Fruit fly (Drosophila melanogaster) whole organism, prepupa: Measurements from ENCODE around the gene CG17806.

Experiments used
- CG10631 ChIP-seq: fragments of 200-800 bp; sonication (Bioruptor generic); optimal IDR thresholded peaks from 2 replicates; lab custom pipeline; 2016; ENCODE audit warnings: missing biosample characterization, missing genetic modification characterization
- CG10669 ChIP-seq: fragments of 200-800 bp; sonication (Bioruptor generic); optimal IDR thresholded peaks from 3 replicates; lab custom pipeline; 2018; ENCODE audit warnings: missing biosample characterization, mild to moderate bottlenecking, missing genetic modification characterization, moderate library complexity
- CG11762 ChIP-seq: fragments of 200-800 bp; sonication (Bioruptor generic); optimal IDR thresholded peaks from 3 replicates; lab custom pipeline; 2016; ENCODE audit warnings: missing biosample characterization, missing genetic modification characterization; ENCODE audit not compliant: insufficient read depth
- CG15336 ChIP-seq: fragments of 200-800 bp; sonication (Bioruptor generic); IDR thresholded peaks from 2 replicates; pipeline ENCODE4 v1.3.6; 2022; ENCODE audit warnings: missing biosample characterization, missing genetic modification characterization
- CG1621 ChIP-seq: fragments of 200-800 bp; sonication (Bioruptor generic); optimal IDR thresholded peaks from 3 replicates; lab custom pipeline; 2018; ENCODE audit warnings: missing biosample characterization, mild to moderate bottlenecking, missing genetic modification characterization
- CG16779 ChIP-seq: fragments of 200-800 bp; sonication (Bioruptor generic); optimal IDR thresholded peaks from 3 replicates; lab custom pipeline; 2017; ENCODE audit warnings: missing biosample characterization, mild to moderate bottlenecking, missing genetic modification characterization
- CG3032 ChIP-seq: fragments of 200-800 bp; optimal IDR thresholded peaks from 2 replicates; lab custom pipeline; 2019; ENCODE audit warnings: missing biosample characterization, mild to moderate bottlenecking, missing genetic modification characterization, moderate library complexity
- CG31627 ChIP-seq: fragments of 200-800 bp; sonication (Bioruptor generic); optimal IDR thresholded peaks from 3 replicates; lab custom pipeline; 2016; ENCODE audit warnings: missing biosample characterization, missing genetic modification characterization
- CG32006 ChIP-seq: fragments of 200-800 bp; sonication (Bioruptor generic); optimal IDR thresholded peaks from 3 replicates; lab custom pipeline; 2017; ENCODE audit warnings: missing biosample characterization, mild to moderate bottlenecking, missing genetic modification characterization
- CG3919 ChIP-seq: fragments of 200-800 bp; sonication (Bioruptor generic); optimal IDR thresholded peaks from 3 replicates; lab custom pipeline; 2016; ENCODE audit warnings: missing biosample characterization, missing genetic modification characterization
- CG4318 ChIP-seq: fragments of 200-800 bp; sonication (Bioruptor generic); optimal IDR thresholded peaks from 3 replicates; lab custom pipeline; 2017; ENCODE audit warnings: missing biosample characterization, mild to moderate bottlenecking, missing genetic modification characterization
- CG6854 ChIP-seq: fragments of 200-800 bp; sonication (Bioruptor generic); optimal IDR thresholded peaks from 2 replicates; lab custom pipeline; 2017; ENCODE audit warnings: missing biosample characterization, mild to moderate bottlenecking, missing genetic modification characterization
- CG7368 ChIP-seq: fragments of 200-800 bp; sonication (Bioruptor generic); optimal IDR thresholded peaks from 3 replicates; lab custom pipeline; 2016; ENCODE audit warnings: missing biosample characterization, missing genetic modification characterization
- CG8119 ChIP-seq: fragments of 200-800 bp; sonication (Bioruptor generic); IDR thresholded peaks from 3 replicates; pipeline ENCODE4 v1.3.6; 2022; ENCODE audit warnings: missing biosample characterization, missing genetic modification characterization
- CG8319 ChIP-seq: fragments of 200-800 bp; sonication (Bioruptor generic); optimal IDR thresholded peaks from 3 replicates; lab custom pipeline; 2016; ENCODE audit warnings: missing biosample characterization, missing genetic modification characterization
- CG8632 ChIP-seq: fragments of 200-800 bp; sonication (Bioruptor generic); optimal IDR thresholded peaks from 3 replicates; lab custom pipeline; 2016; ENCODE audit warnings: missing biosample characterization, missing genetic modification characterization
- Eip75B ChIP-seq: fragments of 200-800 bp; sonication (Bioruptor generic); optimal IDR thresholded peaks from 3 replicates; lab custom pipeline; 2016; ENCODE audit warnings: missing biosample characterization, missing genetic modification characterization
- Eip78C ChIP-seq: fragments of 200-800 bp; sonication (Bioruptor generic); peaks from one replicate; lab custom pipeline; 2016; ENCODE audit warnings: missing biosample characterization, missing genetic modification characterization
- Ets21C ChIP-seq: fragments of 200-800 bp; sonication (Bioruptor generic); optimal IDR thresholded peaks from 3 replicates; lab custom pipeline; 2016; ENCODE audit warnings: missing biosample characterization, missing genetic modification characterization
- Ets96B ChIP-seq: fragments of 200-800 bp; optimal IDR thresholded peaks from 2 replicates; lab custom pipeline; 2019; ENCODE audit warnings: missing biosample characterization, mild to moderate bottlenecking, missing genetic modification characterization, moderate library complexity
- Gug ChIP-seq: fragments of 200-800 bp; sonication (Bioruptor generic); IDR thresholded peaks from 2 replicates; pipeline ENCODE4 v1.3.6; 2022; ENCODE audit warnings: missing biosample characterization, missing genetic modification characterization
- Hr39 ChIP-seq: fragments of 200-800 bp; sonication (Bioruptor generic); optimal IDR thresholded peaks from 2 replicates; lab custom pipeline; 2016; ENCODE audit warnings: missing biosample characterization, missing genetic modification characterization
- Hr4 ChIP-seq: fragments of 200-800 bp; sonication (Bioruptor generic); optimal IDR thresholded peaks from 3 replicates; lab custom pipeline; 2016; ENCODE audit warnings: missing biosample characterization, missing genetic modification characterization
- Lpt ChIP-seq: fragments of 200-800 bp; sonication (Bioruptor generic); optimal IDR thresholded peaks from 3 replicates; lab custom pipeline; 2016; ENCODE audit warnings: missing biosample characterization, missing genetic modification characterization
- Met ChIP-seq: fragments of 200-800 bp; sonication (Bioruptor generic); optimal IDR thresholded peaks from 3 replicates; lab custom pipeline; 2016; ENCODE audit warnings: missing biosample characterization, missing genetic modification characterization
- OdsH ChIP-seq: fragments of 200-800 bp; sonication (Bioruptor generic); optimal IDR thresholded peaks from 3 replicates; lab custom pipeline; 2016; ENCODE audit warnings: missing biosample characterization, missing genetic modification characterization
- Smox ChIP-seq: fragments of 200-800 bp; sonication (Bioruptor generic); optimal IDR thresholded peaks from 3 replicates; lab custom pipeline; 2016; ENCODE audit warnings: missing biosample characterization, missing genetic modification characterization
- Sox102F ChIP-seq: fragments of 200-800 bp; sonication (Bioruptor generic); optimal IDR thresholded peaks from 2 replicates; lab custom pipeline; 2016; ENCODE audit warnings: missing biosample characterization, mild to moderate bottlenecking, missing genetic modification characterization
- Sox14 ChIP-seq: fragments of 200-800 bp; sonication (Bioruptor generic); optimal IDR thresholded peaks from 3 replicates; lab custom pipeline; 2016; ENCODE audit warnings: missing biosample characterization, missing genetic modification characterization
- Sox15 ChIP-seq: fragments of 200-800 bp; sonication (Bioruptor generic); optimal IDR thresholded peaks from 3 replicates; lab custom pipeline; 2016; ENCODE audit warnings: missing biosample characterization, missing genetic modification characterization
- acj6 ChIP-seq: fragments of 200-800 bp; sonication (Bioruptor generic); optimal IDR thresholded peaks from 3 replicates; lab custom pipeline; 2016; ENCODE audit warnings: missing biosample characterization, missing genetic modification characterization
- cyc ChIP-seq: fragments of 200-800 bp; sonication (Bioruptor generic); optimal IDR thresholded peaks from 3 replicates; lab custom pipeline; 2016; ENCODE audit warnings: missing biosample characterization, missing genetic modification characterization
- dsx ChIP-seq: fragments of 200-800 bp; optimal IDR thresholded peaks from 3 replicates; lab custom pipeline; 2019; ENCODE audit warnings: missing biosample characterization, mild to moderate bottlenecking, missing genetic modification characterization, moderate library complexity; ENCODE audit not compliant: poor library complexity, severe bottlenecking
- eg ChIP-seq: fragments of 200-800 bp; sonication (Bioruptor generic); IDR thresholded peaks from 3 replicates; pipeline ENCODE4 v1.3.6; 2022; ENCODE audit warnings: missing biosample characterization, missing genetic modification characterization
- esn ChIP-seq: fragments of 200-800 bp; sonication (Bioruptor generic); optimal IDR thresholded peaks from 2 replicates; lab custom pipeline; 2016; ENCODE audit warnings: missing biosample characterization, mild to moderate bottlenecking, missing genetic modification characterization, moderate library complexity
- fd85E ChIP-seq: fragments of 200-800 bp; sonication (Bioruptor generic); optimal IDR thresholded peaks from 3 replicates; lab custom pipeline; 2016; ENCODE audit warnings: missing biosample characterization, missing genetic modification characterization
- lz ChIP-seq: fragments of 200-800 bp; sonication (Bioruptor generic); optimal IDR thresholded peaks from 3 replicates; lab custom pipeline; 2016; ENCODE audit warnings: missing biosample characterization, missing genetic modification characterization
- pdm3 ChIP-seq: fragments of 200-800 bp; sonication (Bioruptor generic); optimal IDR thresholded peaks from 3 replicates; lab custom pipeline; 2016; ENCODE audit warnings: missing biosample characterization, missing genetic modification characterization
- salr ChIP-seq, 2 experiments: fragments of 200-800 bp; sonication (Bioruptor generic); optimal IDR thresholded peaks; 3 replicates each; lab custom pipeline; 2016 to 2018; ENCODE audit warnings: missing biosample characterization in 2 of 2, missing genetic modification characterization in 2 of 2, mild to moderate bottlenecking in 1 of 2
- svp ChIP-seq: fragments of 200-800 bp; sonication (Bioruptor generic); peaks from one replicate; lab custom pipeline; 2016; ENCODE audit warnings: missing biosample characterization, missing genetic modification characterization
- vri ChIP-seq: fragments of 200-800 bp; sonication (Bioruptor generic); optimal IDR thresholded peaks from 3 replicates; lab custom pipeline; 2016; ENCODE audit warnings: missing biosample characterization, mild to moderate bottlenecking, missing genetic modification characterization

CG17806 gene

dm6 chr3R:17825806-17826583 lies 22.9 kb upstream of the CG17806 start (continued):
- TF ChIP-seq dsx (GFP tag; lab: Kevin White, UChicago) = peak; percentile 22
- TF ChIP-seq salr (GFP tag; optimal IDR thresholded peaks at IDR 0.05; lab: Kevin White, UChicago) = no peak
- TF ChIP-seq Eip78C (GFP tag; lab: Kevin White, UChicago) = peak; percentile 79
- peak; percentile 32 for TF ChIP-seq CG3032
- peak; percentile 37 for TF ChIP-seq cyc (GFP tag; lab: Kevin White, UChicago)
- TF ChIP-seq, all 60 proteins: peak for 31

dm6 chr3R:17821744-17822143 lies 18.7 kb upstream of the CG17806 start:
- TF ChIP-seq CG32006 (GFP tag; lab: Kevin White, UChicago) (peak; percentile 40), Eip78C (GFP tag; lab: Kevin White, UChicago) (peak; percentile 61), Smox (GFP tag; lab: Kevin White, UChicago) (no peak), eg (GFP tag; lab: Robert Waterston, UW) (no peak), CG10631 (GFP tag; lab: Kevin White, UChicago) (peak; percentile 12), CG8319 (GFP tag; lab: Kevin White, UChicago) (no peak)

dm6 chr3R:17818803-17819202 lies 15.7 kb upstream of the CG17806 start:
- TF ChIP-seq acj6 (GFP tag; lab: Kevin White, UChicago) = no peak
- peak; percentile 46 for TF ChIP-seq esn (GFP tag; lab: Kevin White, UChicago)
- peak; percentile 31 for TF ChIP-seq CG31627 (GFP tag; lab: Kevin White, UChicago)
- peak; percentile 14 for TF ChIP-seq Ets21C (GFP tag; lab: Kevin White, UChicago)
- TF ChIP-seq Smox (GFP tag; lab: Kevin White, UChicago) = peak; percentile 10
- peak; percentile 8 for TF ChIP-seq lz (GFP tag; lab: Kevin White, UChicago)
- TF ChIP-seq Met = peak; percentile 42
- TF ChIP-seq Hr39 (GFP tag; lab: Kevin White, UChicago) = peak; percentile 51
- TF ChIP-seq CG3919 (GFP tag; lab: Kevin White, UChicago) = no peak
- TF ChIP-seq Sox102F (GFP tag; lab: Kevin White, UChicago) = peak; percentile 40
- no peak for TF ChIP-seq CG1621 (tag; lab: Kevin White, UChicago)
- TF ChIP-seq CG15336 (GFP tag; lab: Robert Waterston, UW) = no peak
- no peak for TF ChIP-seq CG11762 (GFP tag; lab: Kevin White, UChicago)

dm6 chr3R:17814191-17814923 lies 11.3 kb upstream of the CG17806 start:
- TF ChIP-seq Lpt (GFP tag; lab: Kevin White, UChicago) (peak; percentile 4), CG32006 (GFP tag; lab: Kevin White, UChicago) (peak; percentile 46), CG31627 (GFP tag; lab: Kevin White, UChicago) (no peak), Eip75B (no peak), fd85E (GFP tag; lab: Kevin White, UChicago) (no peak), Sox102F (GFP tag; lab: Kevin White, UChicago) (no peak), svp (no peak), Met (no peak), CG4318 (GFP tag; lab: Kevin White, UChicago) (no peak), CG10669 (no peak), CG6854 (no peak), Ets96B (no peak), pdm3 (no peak), CG7368 (GFP tag; lab: Kevin White, UChicago) (no peak), CG1621 (tag; lab: Kevin White, UChicago) (no peak), Ets21C (GFP tag; lab: Kevin White, UChicago) (no peak), Sox15 (GFP tag; lab: Kevin White, UChicago) (no peak), CG10631 (GFP tag; lab: Kevin White, UChicago) (peak; percentile 15), CG8119 (GFP tag; lab: Robert Waterston, UW) (no peak), CG16779 (tag; lab: Kevin White, UChicago) (no peak), eg (GFP tag; lab: Robert Waterston, UW) (0 out of 3 replicates have a peak, but pooled peaks have one; percentile 43), OdsH (no peak), Eip78C (GFP tag; lab: Kevin White, UChicago) (peak; percentile 33), Sox14 (GFP tag; lab: Kevin White, UChicago) (no peak), Gug (GFP tag; lab: Robert Waterston, UW) (no peak), Smox (GFP tag; lab: Kevin White, UChicago) (no peak), dsx (GFP tag; lab: Kevin White, UChicago) (no peak), CG11762 (GFP tag; lab: Kevin White, UChicago) (no peak), CG8632 (GFP tag; lab: Kevin White, UChicago) (no peak), Hr4 (GFP tag; lab: Kevin White, UChicago) (peak; percentile 21), esn (GFP tag; lab: Kevin White, UChicago) (no peak), vri (GFP tag; lab: Kevin White, UChicago) (no peak)
